Worm (Caenorhabditis elegans) whole organism, L4 larva: ENCODE measurements around the gene clc-9.

Source experiments
- R02D3.7 ChIP-seq: fragments of 150-350 bp; sonication (generic microtip); optimal IDR thresholded peaks from 3 replicates; lab custom pipeline; 2014; ENCODE audit warnings: missing biosample characterization, missing genetic modification characterization
- aha-1 ChIP-seq: fragments of 150-350 bp; peaks from one replicate; lab custom pipeline; 2014; ENCODE audit warnings: missing biosample characterization, missing genetic modification characterization
- attf-4 ChIP-seq: sonication (generic microtip); optimal IDR thresholded peaks from 3 replicates; lab custom pipeline; 2017; ENCODE audit warnings: missing biosample characterization, missing genetic modification characterization
- ceh-20 ChIP-seq: fragments of 200-800 bp; sonication (Bioruptor generic); IDR thresholded peaks from 2 replicates; pipeline ENCODE4 v1.3.6; 2022; ENCODE audit warnings: missing genetic modification reagents, missing genetic modification characterization, missing compliant biosample characterization
- ceh-32 ChIP-seq: sonication (generic microtip); optimal IDR thresholded peaks from 2 replicates; lab custom pipeline; 2016; ENCODE audit warnings: mild to moderate bottlenecking, missing genetic modification characterization, missing compliant biosample characterization; ENCODE audit not compliant: poor library complexity
- ces-1 ChIP-seq: fragments of 150-350 bp; sonication (generic microtip); optimal IDR thresholded peaks from 4 replicates; lab custom pipeline; 2014; ENCODE audit warnings: missing biosample characterization, missing genetic modification reagents, missing genetic modification characterization
- cey-2 ChIP-seq: sonication (generic microtip); optimal IDR thresholded peaks from 3 replicates; lab custom pipeline; 2017; ENCODE audit warnings: missing genetic modification characterization, mild to moderate bottlenecking, missing compliant biosample characterization, antibody characterized with exemption, borderline replicate concordance; ENCODE audit not compliant: insufficient read depth
- ctbp-1 ChIP-seq: fragments of 200-800 bp; sonication (Bioruptor generic); IDR thresholded peaks from 2 replicates; pipeline ENCODE4 v1.3.6; 2022; ENCODE audit warnings: missing genetic modification reagents, missing genetic modification characterization, missing compliant biosample characterization
- daf-16 ChIP-seq, 3 experiments: sonication (generic microtip); optimal IDR thresholded peaks; 2 replicates each; lab custom pipeline; 2016 to 2017; ENCODE audit warnings: missing genetic modification characterization in 3 of 3, missing genetic modification reagents in 3 of 3, mild to moderate bottlenecking in 2 of 3, missing compliant biosample characterization in 2 of 3, missing biosample characterization in 1 of 3, moderate library complexity in 1 of 3
- dmd-6 ChIP-seq: fragments of 200-800 bp; sonication (Bioruptor generic); IDR thresholded peaks from 2 replicates; pipeline ENCODE4 v1.3.6; 2022; ENCODE audit warnings: missing genetic modification reagents, missing genetic modification characterization, missing compliant biosample characterization
- dmd-9 ChIP-seq: fragments of 200-800 bp; sonication (Bioruptor generic); IDR thresholded peaks from 2 replicates; pipeline ENCODE4 v1.3.6; 2022; ENCODE audit warnings: missing genetic modification reagents, missing genetic modification characterization, missing compliant biosample characterization
- dpl-1 ChIP-seq: fragments of 150-350 bp; optimal IDR thresholded peaks from 2 replicates; lab custom pipeline; 2014; ENCODE audit warnings: missing biosample characterization, missing genetic modification reagents, missing genetic modification characterization
- dve-1 ChIP-seq: sonication (generic microtip); optimal IDR thresholded peaks from 2 replicates; lab custom pipeline; 2017; ENCODE audit warnings: antibody characterized with exemption, mild to moderate bottlenecking, missing genetic modification characterization, missing compliant biosample characterization; ENCODE audit not compliant: insufficient read depth
- hlh-11 ChIP-seq: fragments of 200-800 bp; sonication (Bioruptor generic); optimal IDR thresholded peaks from 2 replicates; lab custom pipeline; 2018; ENCODE audit warnings: mild to moderate bottlenecking, missing genetic modification characterization, missing compliant biosample characterization
- hlh-30 ChIP-seq: sonication (generic microtip); optimal IDR thresholded peaks from 2 replicates; lab custom pipeline; 2017; ENCODE audit warnings: antibody characterized with exemption, mild to moderate bottlenecking, missing genetic modification characterization, missing compliant biosample characterization; ENCODE audit not compliant: insufficient read depth
- lim-7 ChIP-seq: fragments of 200-800 bp; sonication (Bioruptor generic); IDR thresholded peaks from 2 replicates; pipeline ENCODE4 v1.3.6; 2022; ENCODE audit warnings: missing genetic modification characterization, missing compliant biosample characterization
- lin-38 ChIP-seq: fragments of 200-800 bp; sonication (Bioruptor generic); IDR thresholded peaks from 2 replicates; pipeline ENCODE4 v1.3.6; 2022; ENCODE audit warnings: missing genetic modification reagents, missing genetic modification characterization, missing compliant biosample characterization
- lsy-2 ChIP-seq, 2 experiments: fragments of 150-350 bp in 1 of 2; sonication (generic microtip) in 1 of 2; optimal IDR thresholded peaks; 2 replicates each; lab custom pipeline; 2014 to 2017; ENCODE audit warnings: missing biosample characterization in 2 of 2, missing genetic modification characterization in 2 of 2
- madf-9 ChIP-seq: fragments of 200-800 bp; sonication (Bioruptor generic); conservative IDR thresholded peaks from 2 replicates; pipeline ENCODE4 v1.3.6; 2022; ENCODE audit warnings: missing genetic modification reagents, missing genetic modification characterization, missing compliant biosample characterization
- mdl-1 ChIP-seq, 2 experiments: fragments of 150-350 bp in 1 of 2; sonication (generic microtip) in 1 of 2; optimal IDR thresholded peaks; 2 replicates each; lab custom pipeline; 2014 to 2017; ENCODE audit warnings: missing biosample characterization in 2 of 2, missing genetic modification characterization in 2 of 2
- mdt-29 ChIP-seq: fragments of 200-800 bp; sonication (Bioruptor generic); IDR thresholded peaks from 2 replicates; pipeline ENCODE4 v1.3.6; 2022; ENCODE audit warnings: missing genetic modification reagents, missing genetic modification characterization, missing compliant biosample characterization
- mxl-3 ChIP-seq: fragments of 200-800 bp; sonication (Bioruptor generic); optimal IDR thresholded peaks from 2 replicates; lab custom pipeline; 2018; ENCODE audit warnings: mild to moderate bottlenecking, missing genetic modification characterization, missing compliant biosample characterization
- nhr-102 ChIP-seq: sonication (generic microtip); optimal IDR thresholded peaks from 2 replicates; lab custom pipeline; 2016; ENCODE audit warnings: mild to moderate bottlenecking, missing genetic modification characterization, moderate library complexity, missing compliant biosample characterization
- nhr-25 ChIP-seq: sonication (generic microtip); optimal IDR thresholded peaks from 2 replicates; lab custom pipeline; 2017; ENCODE audit warnings: missing genetic modification characterization, mild to moderate bottlenecking, missing compliant biosample characterization, antibody characterized with exemption, moderate library complexity, borderline replicate concordance; ENCODE audit not compliant: insufficient read depth
- nhr-28 ChIP-seq: fragments of 150-350 bp; optimal IDR thresholded peaks from 2 replicates; lab custom pipeline; 2014; ENCODE audit warnings: missing biosample characterization, missing genetic modification characterization
- nhr-42 ChIP-seq: fragments of 200-800 bp; sonication (Bioruptor generic); IDR thresholded peaks from 2 replicates; pipeline ENCODE4 v1.3.6; 2022; ENCODE audit warnings: missing genetic modification characterization, missing compliant biosample characterization
- nhr-48 ChIP-seq: sonication (generic microtip); optimal IDR thresholded peaks from 2 replicates; lab custom pipeline; 2016; ENCODE audit warnings: mild to moderate bottlenecking, missing genetic modification characterization, missing compliant biosample characterization
- nhr-77 ChIP-seq: fragments of 150-350 bp; optimal IDR thresholded peaks from 2 replicates; lab custom pipeline; 2014; ENCODE audit warnings: missing biosample characterization, missing genetic modification characterization
- pha-4 ChIP-seq, 2 experiments: fragments of 150-350 bp in 1 of 2; fragments of 200-800 bp in 1 of 2; sonication (Bioruptor generic) in 1 of 2; IDR thresholded peaks in 1 of 2; optimal IDR thresholded peaks in 1 of 2; 2 replicates each; pipeline versions ENCODE4 v1.3.6 to Lab custom; 2014 to 2022; ENCODE audit warnings: missing genetic modification characterization in 2 of 2, missing genetic modification reagents in 2 of 2, missing biosample characterization in 1 of 2, missing compliant biosample characterization in 1 of 2
- rbr-2 ChIP-seq: sonication (generic microtip); optimal IDR thresholded peaks from 2 replicates; lab custom pipeline; 2016; ENCODE audit warnings: missing genotype, missing genetic modification characterization, missing compliant biosample characterization
- saeg-2 ChIP-seq: fragments of 200-800 bp; sonication (Bioruptor generic); IDR thresholded peaks from 2 replicates; pipeline ENCODE4 v1.3.6; 2022; ENCODE audit warnings: missing genetic modification reagents, missing genetic modification characterization, missing compliant biosample characterization
- snpc-1.2 ChIP-seq: fragments of 200-800 bp; sonication (Bioruptor generic); IDR thresholded peaks from 2 replicates; pipeline ENCODE4 v1.3.6; 2022; ENCODE audit warnings: missing genetic modification reagents, missing genetic modification characterization, missing compliant biosample characterization
- tag-97 ChIP-seq: fragments of 200-800 bp; sonication (Bioruptor generic); IDR thresholded peaks from 2 replicates; pipeline ENCODE4 v1.3.6; 2022; ENCODE audit warnings: missing genetic modification characterization, missing compliant biosample characterization
- tra-1 ChIP-seq: fragments of 200-800 bp; sonication (Bioruptor generic); IDR thresholded peaks from 2 replicates; pipeline ENCODE4 v1.3.6; 2022; ENCODE audit warnings: missing genetic modification reagents, missing genetic modification characterization, missing compliant biosample characterization
- unc-62 ChIP-seq, 3 experiments: fragments of 150-350 bp in 1 of 3; sonication (generic microtip); optimal IDR thresholded peaks in 2 of 3; peaks in 1 of 3; 1 replicate in 1 of 3; 2 replicates in 2 of 3; lab custom pipeline; 2014 to 2017; ENCODE audit warnings: missing biosample characterization in 3 of 3, missing genetic modification characterization in 3 of 3, missing genetic modification reagents in 3 of 3, missing genotype in 1 of 3
- zfp-3 ChIP-seq: fragments of 200-800 bp; sonication (Bioruptor generic); conservative IDR thresholded peaks from 2 replicates; pipeline ENCODE4 v1.3.6; 2022; ENCODE audit warnings: missing genetic modification reagents, missing genetic modification characterization, missing compliant biosample characterization
- zip-11 ChIP-seq: fragments of 200-800 bp; sonication (Bioruptor generic); IDR thresholded peaks from 2 replicates; pipeline ENCODE4 v1.3.6; 2022; ENCODE audit warnings: missing genetic modification characterization, missing compliant biosample characterization
- zip-2 ChIP-seq: fragments of 150-350 bp; optimal IDR thresholded peaks from 2 replicates; lab custom pipeline; 2014; ENCODE audit warnings: missing biosample characterization, missing genetic modification characterization
- ztf-11 ChIP-seq: fragments of 150-350 bp; optimal IDR thresholded peaks from 2 replicates; lab custom pipeline; 2014; ENCODE audit warnings: missing biosample characterization, missing genetic modification characterization
- ztf-7 ChIP-seq: fragments of 150-350 bp; optimal IDR thresholded peaks from 2 replicates; lab custom pipeline; 2014; ENCODE audit warnings: missing biosample characterization, missing genetic modification characterization

The clc-9 gene

ce11 chrIV:11092502-11093080 lies 20.1 kb upstream of the clc-9 start, which contains the start of gene bcc-1:
bcc-1 (minus strand) TSS chrIV:11092552.
- TF ChIP-seq hlh-11 (tag; lab: Kevin White, UChicago) (peak; percentile 55), mdl-1 (tag; optimal IDR thresholded peaks at IDR 0.05; lab: Kevin White, UChicago) (peak in 1 of 2 experiments; percentile 53), mxl-3 (GFP tag; lab: Kevin White, UChicago) (peak; percentile 27), hlh-30 (tag; lab: Kevin White, UChicago) (peak; percentile 43), saeg-2 (no peak), mdt-29 (no peak), nhr-42 (GFP tag; lab: Robert Waterston, UW) (no peak), aha-1 (peak; percentile 65), snpc-1.2 (GFP tag; lab: Robert Waterston, UW) (no peak), lin-38 (GFP tag; lab: Robert Waterston, UW) (no peak), daf-16 (GFP tag; optimal IDR thresholded peaks at IDR 0.05; lab: Kevin White, UChicago) (no peak), daf-16 (tag; optimal IDR thresholded peaks at IDR 0.05; lab: Kevin White, UChicago) (no peak), dve-1 (peak; percentile 44), zfp-3 (no peak), lsy-2 (tag; optimal IDR thresholded peaks at IDR 0.05; lab: Kevin White, UChicago) (peak in 1 of 2 experiments; percentile 41), dpl-1 (GFP tag; lab: Kevin White, UChicago) (no peak), nhr-28 (peak; percentile 62), tag-97 (GFP tag; lab: Robert Waterston, UW) (no peak), nhr-48 (tag; lab: Kevin White, UChicago) (no peak), ceh-20 (GFP tag; lab: Robert Waterston, UW) (peak; percentile 78; the same call in 1 of the 2 replicates), madf-9 (GFP tag; lab: Robert Waterston, UW) (no peak), ctbp-1 (GFP tag; lab: Robert Waterston, UW) (no peak), zip-2 (tag; lab: Kevin White, UChicago) (no peak), R02D3.7 (tag; lab: Kevin White, UChicago) (no peak), ztf-7 (tag; lab: Kevin White, UChicago) (no peak), dmd-9 (no peak), nhr-77 (tag; lab: Kevin White, UChicago) (peak; percentile 23), lim-7 (GFP tag; lab: Robert Waterston, UW) (no peak), ces-1 (GFP tag; lab: Kevin White, UChicago) (no peak), tra-1 (GFP tag; lab: Robert Waterston, UW) (0 out of 2 replicates have a peak, but pooled peaks have one; percentile 38), nhr-25 (tag; lab: Kevin White, UChicago) (peak; percentile 10), unc-62 (GFP tag; optimal IDR thresholded peaks at IDR 0.05 in 1 of 2; lab: Kevin White, UChicago) (peak in 1 of 2 experiments; percentile 98), unc-62 (tag; optimal IDR thresholded peaks at IDR 0.05; lab: Kevin White, UChicago) (no peak), ceh-32 (tag; lab: Kevin White, UChicago) (no peak), zip-11 (GFP tag; lab: Robert Waterston, UW) (no peak), nhr-102 (tag; lab: Kevin White, UChicago) (no peak), rbr-2 (tag; lab: Kevin White, UChicago) (no peak), pha-4 (GFP tag; IDR thresholded peaks at IDR 0.05; lab: Robert Waterston, UW) (no peak), pha-4 (tag; optimal IDR thresholded peaks at IDR 0.05; lab: Kevin White, UChicago) (no peak), cey-2 (tag; lab: Kevin White, UChicago) (peak; percentile 42), ztf-11 (tag; lab: Kevin White, UChicago) (no peak), dmd-6 (GFP tag; lab: Robert Waterston, UW) (no peak), attf-4 (no peak)
